Comparison of ENCODE assay signal across 4 fruit fly cellular contexts in genomic region chr3L:10224470-10225213, dm6.
TF ChIP-seq lines count a peak whose summit lies in the region.

No protein-coding gene starts in this region.

- TF ChIP-seq CTCF in whole organism, embryonic (GFP tag; optimal IDR thresholded peaks at IDR 0.05; lab: Kevin White, UChicago) = no peak

TF ChIP-seq in whole organism, embryonic, 481 proteins besides CTCF, POLR2A, EP300 and RAD21 (continues in another document):
- TF ChIP-seq yki (optimal IDR thresholded peaks at IDR 0.05; lab: Kevin White, UChicago) (no peak), CG8290 (GFP tag; optimal IDR thresholded peaks at IDR 0.05; lab: Kevin White, UChicago) (no peak), CG8290 (tag; optimal IDR thresholded peaks at IDR 0.05; lab: Kevin White, UChicago) (peak in 1 of 2 experiments; percentile 9), CG17912 (GFP tag; optimal IDR thresholded peaks at IDR 0.05; lab: Kevin White, UChicago) (no peak), CG4820 (GFP tag; optimal IDR thresholded peaks at IDR 0.05; lab: Kevin White, UChicago) (no peak), gro (GFP tag; optimal IDR thresholded peaks at IDR 0.05; lab: Kevin White, UChicago) (no peak), bsh (GFP tag; optimal IDR thresholded peaks at IDR 0.05; lab: Kevin White, UChicago) (no peak), D19A (tag; optimal IDR thresholded peaks at IDR 0.05; lab: Kevin White, UChicago) (peak; percentile 5), CG34422 (GFP tag; IDR thresholded peaks at IDR 0.05; lab: Robert Waterston, UW) (peak; percentile 41; the same call in 1 of the 3 replicates), chinmo (GFP tag; IDR thresholded peaks at IDR 0.05; lab: Robert Waterston, UW; ENCODE audit: partially characterized antibody) (no peak), CG17328 (GFP tag; IDR thresholded peaks at IDR 0.05; lab: Robert Waterston, UW) (0 out of 2 replicates have a peak, but pooled peaks have one; percentile 16), sr (GFP tag; IDR thresholded peaks at IDR 0.05; lab: Robert Waterston, UW) (0 out of 3 replicates have a peak, but pooled peaks have one; percentile 35), YL-1 (GFP tag; optimal IDR thresholded peaks at IDR 0.05; lab: Kevin White, UChicago) (peak; percentile 13), CG13123 (GFP tag; optimal IDR thresholded peaks at IDR 0.05; lab: Kevin White, UChicago) (no peak), Dll (GFP tag; IDR thresholded peaks at IDR 0.05; lab: Robert Waterston, UW; ENCODE audit: partially characterized antibody) (0 out of 4 replicates have a peak, but pooled peaks have one; percentile 40), bab2 (GFP tag; optimal IDR thresholded peaks at IDR 0.05; lab: Kevin White, UChicago) (no peak), cato (GFP tag; optimal IDR thresholded peaks at IDR 0.05; lab: Kevin White, UChicago; ENCODE audit: borderline replicate concordance) (no peak), ara (GFP tag; IDR thresholded peaks at IDR 0.05; lab: Robert Waterston, UW) (0 out of 2 replicates have a peak, but pooled peaks have one; percentile 4), H2.0 (GFP tag; IDR thresholded peaks at IDR 0.05; lab: Robert Waterston, UW) (no peak), mld (GFP tag; IDR thresholded peaks at IDR 0.05; lab: Robert Waterston, UW; ENCODE audit: partially characterized antibody) (no peak), Hr39 (optimal IDR thresholded peaks at IDR 0.05; lab: Kevin White, UChicago) (peak; percentile 39)

TF ChIP-seq in whole organism, prepupa, 60 proteins besides CTCF, POLR2A, EP300 and RAD21 (continues in another document):
- TF ChIP-seq salr (GFP tag; optimal IDR thresholded peaks at IDR 0.05; lab: Kevin White, UChicago) (no peak), Eip75B (GFP tag; optimal IDR thresholded peaks at IDR 0.05; lab: Kevin White, UChicago) (no peak), Hr4 (GFP tag; optimal IDR thresholded peaks at IDR 0.05; lab: Kevin White, UChicago) (no peak), acj6 (GFP tag; optimal IDR thresholded peaks at IDR 0.05; lab: Kevin White, UChicago) (no peak), esn (GFP tag; optimal IDR thresholded peaks at IDR 0.05; lab: Kevin White, UChicago) (peak; percentile 18), Eip78C (GFP tag; lab: Kevin White, UChicago) (peak; percentile 70), svp (GFP tag; lab: Kevin White, UChicago) (peak; percentile 6), topi (GFP tag; optimal IDR thresholded peaks at IDR 0.05; lab: Kevin White, UChicago) (no peak), CG15336 (GFP tag; IDR thresholded peaks at IDR 0.05; lab: Robert Waterston, UW) (peak; percentile 56), CG4318 (GFP tag; optimal IDR thresholded peaks at IDR 0.05; lab: Kevin White, UChicago) (no peak), CG11762 (GFP tag; optimal IDR thresholded peaks at IDR 0.05; lab: Kevin White, UChicago; ENCODE audit: insufficient read depth) (no peak), Sox102F (GFP tag; optimal IDR thresholded peaks at IDR 0.05; lab: Kevin White, UChicago) (peak; percentile 55), CG1621 (tag; optimal IDR thresholded peaks at IDR 0.05; lab: Kevin White, UChicago) (peak; percentile 3), CG32006 (GFP tag; optimal IDR thresholded peaks at IDR 0.05; lab: Kevin White, UChicago) (no peak), CG3919 (GFP tag; optimal IDR thresholded peaks at IDR 0.05; lab: Kevin White, UChicago) (peak; percentile 26), CG9139 (GFP tag; optimal IDR thresholded peaks at IDR 0.05; lab: Kevin White, UChicago) (no peak), fd85E (GFP tag; optimal IDR thresholded peaks at IDR 0.05; lab: Kevin White, UChicago) (no peak), Blimp-1 (GFP tag; optimal IDR thresholded peaks at IDR 0.05; lab: Kevin White, UChicago) (no peak), CG8119 (GFP tag; IDR thresholded peaks at IDR 0.05; lab: Robert Waterston, UW) (0 out of 3 replicates have a peak, but pooled peaks have one; percentile 37), cyc (GFP tag; optimal IDR thresholded peaks at IDR 0.05; lab: Kevin White, UChicago) (peak; percentile 21), CG34406 (GFP tag; optimal IDR thresholded peaks at IDR 0.05; lab: Kevin White, UChicago) (peak; percentile 4), Met (GFP tag; optimal IDR thresholded peaks at IDR 0.05; lab: Kevin White, UChicago) (no peak), Eip93F (GFP tag; optimal IDR thresholded peaks at IDR 0.05; lab: Kevin White, UChicago) (no peak), CG7368 (GFP tag; optimal IDR thresholded peaks at IDR 0.05; lab: Kevin White, UChicago) (no peak)

TF ChIP-seq in whole organism, pupa, 21 proteins besides CTCF, POLR2A, EP300 and RAD21:
- TF ChIP-seq CG12605 (GFP tag; IDR thresholded peaks at IDR 0.05; lab: Robert Waterston, UW) = no peak
- TF ChIP-seq gl (tag; optimal IDR thresholded peaks at IDR 0.05; lab: Kevin White, UChicago) = no peak
- no peak for TF ChIP-seq CG8301 (tag; optimal IDR thresholded peaks at IDR 0.05; lab: Kevin White, UChicago)
- peak; percentile 32 for TF ChIP-seq CG8159 (tag; optimal IDR thresholded peaks at IDR 0.05; lab: Kevin White, UChicago)
- no peak for TF ChIP-seq fd96Ca (GFP tag; IDR thresholded peaks at IDR 0.05; lab: Robert Waterston, UW)

TF ChIP-seq in whole organism, wandering third instar larva, 38 proteins besides CTCF, POLR2A, EP300 and RAD21:
- peak; percentile 20 for TF ChIP-seq h (GFP tag; optimal IDR thresholded peaks at IDR 0.05; lab: Kevin White, UChicago)
- no peak for TF ChIP-seq Rel (GFP tag; optimal IDR thresholded peaks at IDR 0.05; lab: Kevin White, UChicago)
- TF ChIP-seq Rel (tag; optimal IDR thresholded peaks at IDR 0.05; lab: Kevin White, UChicago) = peak; percentile 85
- no peak for TF ChIP-seq Myc (optimal IDR thresholded peaks at IDR 0.05; lab: Kevin White, UChicago)
- TF ChIP-seq Hr83 (GFP tag; optimal IDR thresholded peaks at IDR 0.05; lab: Kevin White, UChicago; ENCODE audit: poor library complexity, severe bottlenecking) = no peak
- no peak for TF ChIP-seq rgr (GFP tag; optimal IDR thresholded peaks at IDR 0.05; lab: Kevin White, UChicago)
- no peak for TF ChIP-seq br (GFP tag; optimal IDR thresholded peaks at IDR 0.05; lab: Kevin White, UChicago)
- no peak for TF ChIP-seq pan (optimal IDR thresholded peaks at IDR 0.05; lab: Kevin White, UChicago)
- TF ChIP-seq sv (GFP tag; optimal IDR thresholded peaks at IDR 0.05; lab: Kevin White, UChicago) = no peak
- TF ChIP-seq Vsx2 (GFP tag; optimal IDR thresholded peaks at IDR 0.05; lab: Kevin White, UChicago; ENCODE audit: partially characterized antibody) = no peak
- no peak for TF ChIP-seq Hnf4 (GFP tag; optimal IDR thresholded peaks at IDR 0.05; lab: Kevin White, UChicago)

Comparison
In these comparisons a context has a peak if more than half of its experiments do, and no peak if none do; other contexts are left out.
1. Of the 7 proteins assayed by ChIP-seq in both whole organism, embryonic and whole organism, prepupa: peak only in whole organism, embryonic: none; only in whole organism, prepupa: Sox102F; in both: Hr39; in neither: 5.